Worm (Caenorhabditis elegans): ENCODE measurements around the gene nspg-13.
A peak's percentile ranks its signal among the peaks of the same experiment; 100 is the strongest.

Gene nspg-13

ce11 chrX:5264026-5264425, 9.0 kb downstream of the nspg-13 start, which contains the start of gene Y34B4A.4:
Y34B4A.4 (plus strand) TSS chrX:5264326.
- TF ChIP-seq ceh-82 (tag; optimal IDR thresholded peaks at IDR 0.05): no peak
- no peak for TF ChIP-seq nhr-28 (tag; optimal IDR thresholded peaks at IDR 0.05)
- no peak for TF ChIP-seq grh-1 (GFP tag; IDR thresholded peaks at IDR 0.05)
- TF ChIP-seq lin-14 (GFP tag; optimal IDR thresholded peaks at IDR 0.05): no peak
- TF ChIP-seq mab-9 (GFP tag; IDR thresholded peaks at IDR 0.05): no peak
- no peak for TF ChIP-seq ces-1 (GFP tag; optimal IDR thresholded peaks at IDR 0.05)
- TF ChIP-seq sox-4 (tag; optimal IDR thresholded peaks at IDR 0.05): no peak
- TF ChIP-seq ets-5 (GFP tag; IDR thresholded peaks at IDR 0.05): no peak
- no peak for TF ChIP-seq nhr-19 (GFP tag; conservative IDR thresholded peaks at IDR 0.05)

DNA sequence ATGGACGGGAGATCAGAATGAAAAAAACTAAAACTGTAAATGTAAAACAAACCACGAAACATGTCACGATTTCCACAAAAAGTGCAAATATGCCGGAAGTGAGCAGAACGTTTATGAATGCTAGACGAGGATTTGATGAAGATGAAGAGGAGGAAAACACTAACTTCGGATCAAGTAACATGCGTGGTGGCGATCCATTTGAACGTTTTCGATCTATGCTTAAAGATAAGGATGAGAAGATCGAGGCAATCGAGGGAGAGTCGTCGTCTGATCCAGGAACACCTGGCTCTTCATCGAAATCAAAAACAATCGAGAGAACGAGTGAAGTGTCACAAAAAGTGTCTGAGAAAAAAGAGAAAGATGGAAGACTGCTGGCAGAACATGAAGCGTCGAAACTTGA, 10.4 kb downstream of the nspg-13 start:
- TF ChIP-seq tbx-2 (tag; optimal IDR thresholded peaks at IDR 0.05): no peak
- TF ChIP-seq jun-1 (tag; optimal IDR thresholded peaks at IDR 0.05): no peak
- no peak for TF ChIP-seq mef-2 (tag; optimal IDR thresholded peaks at IDR 0.05)
- no peak for TF ChIP-seq ceh-82 (tag; optimal IDR thresholded peaks at IDR 0.05)
- no peak for TF ChIP-seq aha-1 (tag; optimal IDR thresholded peaks at IDR 0.05)
- no peak for TF ChIP-seq nhr-47 (tag; optimal IDR thresholded peaks at IDR 0.05)
- no peak for TF ChIP-seq unc-86 (tag; optimal IDR thresholded peaks at IDR 0.05)
- TF ChIP-seq efl-3 (GFP tag; optimal IDR thresholded peaks at IDR 0.05): no peak
- no peak for TF ChIP-seq nhr-237 (tag; optimal IDR thresholded peaks at IDR 0.05)
- TF ChIP-seq nhr-20 (tag; optimal IDR thresholded peaks at IDR 0.05): no peak

ce11 chrX:5268062-5268461, 13.1 kb downstream of the nspg-13 start:
- TF ChIP-seq elt-3 (tag; optimal IDR thresholded peaks at IDR 0.05) (peak in 1 of 6 experiments; percentile 2), pqm-1 (tag; optimal IDR thresholded peaks at IDR 0.05) (no peak), dpl-1 (GFP tag; optimal IDR thresholded peaks at IDR 0.05) (no peak), nhr-28 (tag; optimal IDR thresholded peaks at IDR 0.05) (no peak)

ce11 chrX:5269359-5269758, 14.4 kb downstream of the nspg-13 start:
- TF ChIP-seq nhr-76 (tag; optimal IDR thresholded peaks at IDR 0.05) (no peak), nhr-90 (tag; optimal IDR thresholded peaks at IDR 0.05; ENCODE audit: poor library complexity) (no peak), ztf-4 (tag; optimal IDR thresholded peaks at IDR 0.05) (no peak), C16A3.4 (tag; optimal IDR thresholded peaks at IDR 0.05) (no peak), ama-1 (optimal IDR thresholded peaks at IDR 0.05) (no peak), ceh-63 (GFP tag; optimal IDR thresholded peaks at IDR 0.05) (no peak), mab-9 (GFP tag; IDR thresholded peaks at IDR 0.05) (no peak), nhr-47 (tag; optimal IDR thresholded peaks at IDR 0.05) (no peak), elt-2 (tag; optimal IDR thresholded peaks at IDR 0.05) (peak; percentile 37)

- TF ChIP-seq swsn-7 (tag; optimal IDR thresholded peaks at IDR 0.05) (peak; percentile 57), ceh-82 (tag; optimal IDR thresholded peaks at IDR 0.05) (peak; percentile 22 to 72 (median 33)), xbp-1 (tag; optimal IDR thresholded peaks at IDR 0.05) (peak; percentile 65), lin-15B (tag; optimal IDR thresholded peaks at IDR 0.05) (peak; percentile 33), nhr-20 (tag; optimal IDR thresholded peaks at IDR 0.05) (peak; percentile 67), nhr-71 (tag; optimal IDR thresholded peaks at IDR 0.05) (peak; percentile 67), F16B12.6 (tag; optimal IDR thresholded peaks at IDR 0.05) (peak; percentile 8), hlh-4 (tag; optimal IDR thresholded peaks at IDR 0.05) (no peak), nhr-47 (tag; optimal IDR thresholded peaks at IDR 0.05) (peak; percentile 65), unc-130 (tag; optimal IDR thresholded peaks at IDR 0.05) (peak; percentile 70), fos-1 (tag; optimal IDR thresholded peaks at IDR 0.05) (peak; percentile 28), fkh-8 (tag; optimal IDR thresholded peaks at IDR 0.05) (peak; percentile 19), tbx-2 (tag; optimal IDR thresholded peaks at IDR 0.05) (peak; percentile 54), snu-23 (GFP tag; optimal IDR thresholded peaks at IDR 0.05) (peak; percentile 69), snpc-4 (tag; optimal IDR thresholded peaks at IDR 0.05) (peak; percentile 37), skn-1 (tag; optimal IDR thresholded peaks at IDR 0.05) (peak; percentile 62), nhr-85 (tag) (peak; percentile 51), jun-1 (tag; optimal IDR thresholded peaks at IDR 0.05) (peak; percentile 20), ztf-4 (tag; optimal IDR thresholded peaks at IDR 0.05) (no peak), lin-14 (GFP tag; optimal IDR thresholded peaks at IDR 0.05) (peak; percentile 92), vab-15 (tag; optimal IDR thresholded peaks at IDR 0.05) (no peak), C16A3.4 (tag; optimal IDR thresholded peaks at IDR 0.05) (peak; percentile 74), lin-35 (GFP tag; optimal IDR thresholded peaks at IDR 0.05) (peak; percentile 38 to 58), ztf-11 (tag; optimal IDR thresholded peaks at IDR 0.05) (peak in 1 of 2 experiments; percentile 6), dpl-1 (GFP tag; optimal IDR thresholded peaks at IDR 0.05) (peak in 2 of 3 experiments; percentile 16 to 35), ets-5 (GFP tag; IDR thresholded peaks at IDR 0.05) (no peak), lir-3 (tag; optimal IDR thresholded peaks at IDR 0.05; ENCODE audit: poor library complexity) (no peak)
Measured at ce11 chrX:5275209-5275608, 20.2 kb downstream of the nspg-13 start, which contains the start of gene hst-6. hst-6 (plus strand) TSS chrX:5275561.

Data from whole organism, L1 larva.